Worm (Caenorhabditis elegans) whole organism, young adult: ENCODE measurements around the gene ZC190.10.

Source experiments
- bed-1 ChIP-seq: fragments of 200-800 bp; sonication (Bioruptor generic); IDR thresholded peaks from 2 replicates; pipeline ENCODE4 v1.3.6; 2022; ENCODE audit warnings: missing genetic modification reagents, missing genetic modification characterization, missing compliant biosample characterization
- egl-44 ChIP-seq: fragments of 200-800 bp; sonication (Bioruptor generic); IDR thresholded peaks from 2 replicates; pipeline ENCODE4 v1.3.6; 2022; ENCODE audit warnings: missing genetic modification reagents, missing genetic modification characterization, missing compliant biosample characterization
- let-526 ChIP-seq: fragments of 200-800 bp; sonication (Bioruptor generic); IDR thresholded peaks from 2 replicates; pipeline ENCODE4 v1.3.6; 2022; ENCODE audit warnings: missing genetic modification reagents, missing genetic modification characterization, missing compliant biosample characterization
- rpc-1 ChIP-seq, 2 experiments: fragments of 150-350 bp in 1 of 2; sonication (generic microtip) in 1 of 2; optimal IDR thresholded peaks; 2 replicates each; lab custom pipeline; 2014 to 2018; ENCODE audit warnings: missing biosample characterization in 1 of 2, missing genetic modification characterization in 1 of 2, missing genetic modification reagents in 1 of 2, missing genotype in 1 of 2
- snpc-3.4 ChIP-seq: sonication (generic microtip); optimal IDR thresholded peaks from 2 replicates; lab custom pipeline; 2017; ENCODE audit warnings: missing genetic modification characterization, mild to moderate bottlenecking, missing compliant biosample characterization, antibody characterized with exemption, moderate library complexity, missing genotype, missing genetic modification reagents
- unc-62 ChIP-seq: fragments of 150-350 bp; optimal IDR thresholded peaks from 2 replicates; lab custom pipeline; 2014; ENCODE audit warnings: missing biosample characterization, missing genetic modification reagents, missing genetic modification characterization

DNA sequence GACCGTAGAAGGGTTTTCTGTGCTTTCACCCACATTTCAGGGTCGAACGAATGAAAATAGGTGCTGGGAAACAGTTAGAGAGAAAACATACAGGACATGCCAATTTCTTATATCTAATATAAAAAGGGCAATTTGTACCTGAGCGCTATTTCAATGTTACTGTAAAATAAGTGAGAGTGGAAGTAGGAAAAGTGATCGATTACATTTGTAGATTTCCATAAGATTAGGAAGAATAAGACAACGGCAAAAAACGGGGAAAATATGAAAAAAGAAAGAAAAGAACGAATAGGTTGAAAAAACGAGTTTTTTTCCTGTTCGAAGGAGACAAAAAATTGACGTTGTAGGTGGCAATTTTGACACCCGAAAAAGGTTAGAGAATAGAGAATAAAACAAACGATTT is 27.9 kb downstream of the ZC190.10 start:
- TF ChIP-seq snpc-3.4 (tag; lab: Kevin White, UChicago), result no peak
- no peak for TF ChIP-seq unc-62 (GFP tag; lab: Kevin White, UChicago)
- no peak for TF ChIP-seq let-526
- no peak for TF ChIP-seq rpc-1 (optimal IDR thresholded peaks at IDR 0.05; lab: Kevin White, UChicago)
- TF ChIP-seq rpc-1 (tag; optimal IDR thresholded peaks at IDR 0.05; lab: Kevin White, UChicago), result no peak
- no peak for TF ChIP-seq egl-44 (GFP tag; lab: Robert Waterston, UW)
- no peak for TF ChIP-seq bed-1 (GFP tag; lab: Robert Waterston, UW)
